Worm (Caenorhabditis elegans) whole organism, mixed stage, embryonic: Measurements from ENCODE around the gene clec-85.
A peak's percentile ranks its signal among the peaks of the same experiment; 100 is the strongest.

Source experiments
- elt-3 ChIP-seq: fragments of 150-350 bp; optimal IDR thresholded peaks from 2 replicates; lab custom pipeline; 2014; ENCODE audit warnings: missing biosample characterization, missing genetic modification characterization
- lin-13 ChIP-seq: fragments of 150-350 bp; optimal IDR thresholded peaks from 2 replicates; lab custom pipeline; 2014; ENCODE audit warnings: missing biosample characterization, missing genetic modification characterization
- nhr-12 ChIP-seq: fragments of 150-350 bp; optimal IDR thresholded peaks from 2 replicates; lab custom pipeline; 2014; ENCODE audit warnings: missing biosample characterization, missing genetic modification characterization
- nhr-237 ChIP-seq: fragments of 150-350 bp; optimal IDR thresholded peaks from 2 replicates; lab custom pipeline; 2014; ENCODE audit warnings: missing biosample characterization, missing genetic modification characterization
- nhr-28 ChIP-seq: fragments of 150-350 bp; optimal IDR thresholded peaks from 2 replicates; lab custom pipeline; 2014; ENCODE audit warnings: missing biosample characterization, missing genetic modification characterization
- pha-4 ChIP-seq: fragments of 150-350 bp; optimal IDR thresholded peaks from 2 replicates; lab custom pipeline; 2018; ENCODE audit warnings: missing biosample characterization, missing genetic modification reagents, missing genetic modification characterization
- snpc-4 ChIP-seq: fragments of 150-350 bp; optimal IDR thresholded peaks from 2 replicates; lab custom pipeline; 2014; ENCODE audit warnings: missing biosample characterization, missing genetic modification characterization
- sptf-1 ChIP-seq: sonication (generic microtip); optimal IDR thresholded peaks from 2 replicates; lab custom pipeline; 2017; ENCODE audit warnings: mild to moderate bottlenecking, missing genetic modification characterization, moderate library complexity, missing compliant biosample characterization
- unc-39 ChIP-seq: fragments of 150-350 bp; optimal IDR thresholded peaks from 2 replicates; lab custom pipeline; 2014; ENCODE audit warnings: missing biosample characterization, missing genetic modification characterization
- ztf-11 ChIP-seq: fragments of 150-350 bp; optimal IDR thresholded peaks from 2 replicates; lab custom pipeline; 2014; ENCODE audit warnings: missing biosample characterization, missing genetic modification characterization

DNA sequence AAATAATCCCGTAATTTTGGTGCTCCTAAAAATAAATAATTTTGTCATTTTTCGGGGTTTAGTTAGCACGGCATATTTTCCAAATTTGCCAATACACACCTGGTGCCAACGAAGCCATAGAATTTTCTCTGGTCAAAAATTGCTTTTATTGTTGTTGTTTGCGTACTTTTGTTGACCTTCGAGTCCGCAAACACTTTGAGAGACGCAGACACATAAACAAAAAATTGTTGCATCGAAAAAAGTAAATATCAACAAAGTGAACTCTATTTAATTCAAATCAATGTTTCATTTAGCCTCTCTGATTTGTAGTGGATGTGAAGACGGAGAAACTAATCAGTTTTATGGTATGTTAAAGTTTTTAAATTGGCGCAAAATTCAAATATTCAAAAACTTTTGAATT, 4.4 kb upstream of the clec-85 start, which contains the start of gene Y54G2A.40:
- TF ChIP-seq snpc-4 (no peak), ztf-11 (no peak), nhr-12 (tag; lab: Kevin White, UChicago) (no peak), lin-13 (tag; lab: Kevin White, UChicago) (no peak), pha-4 (tag; lab: Kevin White, UChicago) (peak; percentile 33), unc-39 (tag; lab: Kevin White, UChicago) (no peak), nhr-28 (tag; lab: Kevin White, UChicago) (no peak), elt-3 (tag; lab: Kevin White, UChicago) (no peak), nhr-237 (no peak), sptf-1 (tag; lab: Kevin White, UChicago) (no peak)
